Fruit fly (Drosophila melanogaster) whole organism, embryonic: ENCODE results near the gene Rbbp5.

Source experiments
- Awh ChIP-seq: fragments of 200-800 bp; sonication (Bioruptor generic); IDR thresholded peaks from 2 replicates; pipeline ENCODE4, ENCODE4 v1.3.6; 2022; ENCODE audit warnings: missing biosample characterization, missing genetic modification characterization
- Bgb ChIP-seq: fragments of 200-800 bp; sonication (Bioruptor generic); IDR thresholded peaks from 2 replicates; pipeline ENCODE4 v1.3.6; 2022; ENCODE audit warnings: missing biosample characterization, missing genetic modification characterization; ENCODE audit not compliant: partially characterized antibody
- Bteb2 ChIP-seq: fragments of 200-800 bp; sonication (Bioruptor generic); optimal IDR thresholded peaks from 2 replicates; lab custom pipeline; 2016; ENCODE audit warnings: missing biosample characterization, missing genetic modification characterization
- CG10267 ChIP-seq: fragments of 200-800 bp; sonication (Bioruptor generic); optimal IDR thresholded peaks from 2 replicates; lab custom pipeline; 2018; ENCODE audit warnings: missing biosample characterization, mild to moderate bottlenecking, missing genetic modification characterization, moderate library complexity
- CG11398 ChIP-seq: fragments of 200-800 bp; sonication (Bioruptor generic); optimal IDR thresholded peaks from 2 replicates; lab custom pipeline; 2016; ENCODE audit warnings: missing biosample characterization, missing genetic modification characterization
- CG11696 ChIP-seq: fragments of 200-800 bp; sonication (Bioruptor generic); IDR thresholded peaks from 2 replicates; pipeline ENCODE4 v1.3.6; 2022; ENCODE audit warnings: missing biosample characterization, missing genetic modification characterization
- CG14965 ChIP-seq: fragments of 200-800 bp; sonication (Bioruptor generic); optimal IDR thresholded peaks from 2 replicates; lab custom pipeline; 2016; ENCODE audit warnings: missing biosample characterization, missing genetic modification characterization, borderline replicate concordance
- CG16813 ChIP-seq: fragments of 200-800 bp; sonication (Bioruptor generic); IDR thresholded peaks from 3 replicates; pipeline ENCODE4 v1.3.6; 2022; ENCODE audit warnings: missing biosample characterization, missing genetic modification characterization; ENCODE audit not compliant: partially characterized antibody
- CG17186 ChIP-seq: fragments of 200-800 bp; sonication (Bioruptor generic); optimal IDR thresholded peaks from 3 replicates; lab custom pipeline; 2017; ENCODE audit warnings: missing biosample characterization, missing genetic modification reagents, missing genetic modification characterization
- CG30403 ChIP-seq: fragments of 200-800 bp; sonication (Bioruptor generic); optimal IDR thresholded peaks from 3 replicates; lab custom pipeline; 2016; ENCODE audit warnings: missing biosample characterization, missing genetic modification characterization
- CG34224 ChIP-seq: fragments of 200-800 bp; sonication (Bioruptor generic); IDR thresholded peaks from 3 replicates; pipeline ENCODE4 v1.3.6; 2022; ENCODE audit warnings: missing biosample characterization, missing genetic modification characterization; ENCODE audit not compliant: partially characterized antibody
- CG3847 ChIP-seq: fragments of 200-800 bp; sonication (Bioruptor generic); IDR thresholded peaks from 2 replicates; pipeline ENCODE4 v1.3.6; 2022; ENCODE audit warnings: missing biosample characterization, missing genetic modification characterization
- CG42726 ChIP-seq: fragments of 200-800 bp; sonication (Bioruptor generic); IDR thresholded peaks from 2 replicates; pipeline ENCODE4 v1.3.6; 2022; ENCODE audit warnings: missing biosample characterization, missing genetic modification characterization; ENCODE audit not compliant: partially characterized antibody
- CG4820 ChIP-seq: fragments of 200-800 bp; sonication (Bioruptor generic); optimal IDR thresholded peaks from 3 replicates; lab custom pipeline; 2016; ENCODE audit warnings: missing biosample characterization, missing genetic modification characterization
- CG6689 ChIP-seq: fragments of 200-800 bp; sonication (Bioruptor generic); IDR thresholded peaks from 2 replicates; pipeline ENCODE4 v1.3.6; 2022; ENCODE audit warnings: missing biosample characterization, missing genetic modification characterization
- CG6791 ChIP-seq: fragments of 200-800 bp; sonication (Bioruptor generic); IDR thresholded peaks from 3 replicates; pipeline ENCODE4 v1.3.6; 2022; ENCODE audit warnings: missing biosample characterization, missing genetic modification characterization; ENCODE audit not compliant: partially characterized antibody
- CG9817 ChIP-seq: fragments of 200-800 bp; sonication (Bioruptor generic); optimal IDR thresholded peaks from 2 replicates; lab custom pipeline; 2018; ENCODE audit warnings: missing biosample characterization, mild to moderate bottlenecking, missing genetic modification characterization, moderate library complexity
- CTCF ChIP-seq: fragments of 200-800 bp; sonication (Bioruptor generic); optimal IDR thresholded peaks from 2 replicates; lab custom pipeline; 2017; ENCODE audit warnings: missing biosample characterization, mild to moderate bottlenecking, missing genetic modification characterization, moderate library complexity
- CoRest ChIP-seq: fragments of 200-800 bp; sonication (Bioruptor generic); optimal IDR thresholded peaks from 3 replicates; lab custom pipeline; 2018; ENCODE audit warnings: missing biosample characterization, mild to moderate bottlenecking, missing genetic modification characterization, moderate library complexity
- Fer3 ChIP-seq: fragments of 200-800 bp; sonication (Bioruptor generic); optimal IDR thresholded peaks from 2 replicates; lab custom pipeline; 2018; ENCODE audit warnings: missing biosample characterization, mild to moderate bottlenecking, missing genetic modification characterization, moderate library complexity
- Gsc ChIP-seq: fragments of 200-800 bp; sonication (Bioruptor generic); IDR thresholded peaks from 2 replicates; pipeline ENCODE4 v1.3.6; 2022; ENCODE audit warnings: missing biosample characterization, missing genetic modification characterization
- HHEX ChIP-seq: fragments of 200-800 bp; sonication (Bioruptor generic); optimal IDR thresholded peaks from 3 replicates; lab custom pipeline; 2017; ENCODE audit warnings: missing biosample characterization, mild to moderate bottlenecking, missing genetic modification characterization, missing genetic modification reagents
- HLH4C ChIP-seq: fragments of 200-800 bp; sonication (Bioruptor generic); IDR thresholded peaks from 3 replicates; pipeline ENCODE4 v1.3.6; 2022; ENCODE audit warnings: missing biosample characterization, missing genetic modification characterization; ENCODE audit not compliant: partially characterized antibody
- Hey ChIP-seq: fragments of 200-800 bp; sonication (Bioruptor generic); optimal IDR thresholded peaks from 3 replicates; lab custom pipeline; 2018; ENCODE audit warnings: missing biosample characterization, mild to moderate bottlenecking, missing genetic modification characterization
- Hr51 ChIP-seq, 2 experiments: fragments of 200-800 bp; sonication (Bioruptor generic); optimal IDR thresholded peaks; 2 replicates in 1 of 2; 3 replicates in 1 of 2; lab custom pipeline; 2016 to 2018; ENCODE audit warnings: missing biosample characterization in 2 of 2, missing genetic modification characterization in 2 of 2, mild to moderate bottlenecking in 1 of 2, moderate library complexity in 1 of 2
- MESR4 ChIP-seq: fragments of 200-800 bp; sonication (Bioruptor generic); optimal IDR thresholded peaks from 2 replicates; lab custom pipeline; 2018; ENCODE audit warnings: missing biosample characterization, mild to moderate bottlenecking, missing genetic modification characterization, moderate library complexity
- amos ChIP-seq: fragments of 200-800 bp; sonication (Bioruptor generic); IDR thresholded peaks from 2 replicates; pipeline ENCODE4 v1.3.6; 2022; ENCODE audit warnings: missing biosample characterization, missing genetic modification characterization; ENCODE audit not compliant: partially characterized antibody
- bbx ChIP-seq: fragments of 200-800 bp; sonication (Bioruptor generic); IDR thresholded peaks from 2 replicates; pipeline ENCODE4 v1.3.6; 2022; ENCODE audit warnings: missing biosample characterization, missing genetic modification characterization; ENCODE audit not compliant: partially characterized antibody
- cg ChIP-seq: fragments of 200-800 bp; sonication (Bioruptor generic); optimal IDR thresholded peaks from 3 replicates; lab custom pipeline; 2019; ENCODE audit warnings: missing biosample characterization, mild to moderate bottlenecking, missing genetic modification characterization, moderate library complexity
- chif ChIP-seq, 2 experiments: fragments of 200-800 bp; sonication (Bioruptor generic); optimal IDR thresholded peaks; 3 replicates each; lab custom pipeline; 2016; ENCODE audit warnings: missing biosample characterization in 2 of 2, missing genetic modification characterization in 2 of 2
- chinmo ChIP-seq: fragments of 200-800 bp; sonication (Bioruptor generic); IDR thresholded peaks from 4 replicates; pipeline ENCODE4 v1.3.6; 2022; ENCODE audit warnings: missing biosample characterization, missing genetic modification characterization; ENCODE audit not compliant: partially characterized antibody
- ems ChIP-seq: fragments of 200-800 bp; sonication (Bioruptor generic); optimal IDR thresholded peaks from 3 replicates; lab custom pipeline; 2016; ENCODE audit warnings: missing biosample characterization, missing genetic modification characterization
- gfzf ChIP-seq: fragments of 200-800 bp; sonication (Bioruptor generic); optimal IDR thresholded peaks from 2 replicates; lab custom pipeline; 2016; ENCODE audit warnings: missing biosample characterization, mild to moderate bottlenecking, missing genetic modification characterization, moderate library complexity
- hbn ChIP-seq: fragments of 200-800 bp; sonication (Bioruptor generic); IDR thresholded peaks from 2 replicates; pipeline ENCODE4 v1.3.6; 2022; ENCODE audit warnings: missing biosample characterization, missing genetic modification characterization; ENCODE audit not compliant: partially characterized antibody
- knrl ChIP-seq: fragments of 200-800 bp; sonication (Bioruptor generic); IDR thresholded peaks from 3 replicates; pipeline ENCODE4 v1.3.6; 2022; ENCODE audit warnings: missing biosample characterization, missing genetic modification characterization; ENCODE audit not compliant: partially characterized antibody
- mirr ChIP-seq: fragments of 200-800 bp; sonication (Bioruptor generic); optimal IDR thresholded peaks from 3 replicates; lab custom pipeline; 2018; ENCODE audit warnings: missing biosample characterization, mild to moderate bottlenecking, missing genetic modification characterization
- row ChIP-seq: fragments of 200-800 bp; sonication (Bioruptor generic); IDR thresholded peaks from 3 replicates; pipeline ENCODE4 v1.3.6; 2022; ENCODE audit warnings: missing biosample characterization, missing genetic modification characterization
- slou ChIP-seq: fragments of 200-800 bp; sonication (Bioruptor generic); optimal IDR thresholded peaks from 3 replicates; lab custom pipeline; 2016; ENCODE audit warnings: missing biosample characterization, missing genetic modification characterization
- sna ChIP-seq: fragments of 200-800 bp; sonication (Bioruptor generic); IDR thresholded peaks from 2 replicates; pipeline ENCODE4 v1.3.6; 2022; ENCODE audit warnings: missing biosample characterization, missing genetic modification characterization; ENCODE audit not compliant: partially characterized antibody
- sqz ChIP-seq: fragments of 200-800 bp; sonication (Bioruptor generic); optimal IDR thresholded peaks from 3 replicates; lab custom pipeline; 2018; ENCODE audit warnings: missing biosample characterization, mild to moderate bottlenecking, missing genetic modification characterization
- sug ChIP-seq: fragments of 200-800 bp; optimal IDR thresholded peaks from 2 replicates; lab custom pipeline; 2019; ENCODE audit warnings: missing biosample characterization, mild to moderate bottlenecking, missing genetic modification characterization, moderate library complexity
- tap ChIP-seq: fragments of 200-800 bp; optimal IDR thresholded peaks from 3 replicates; lab custom pipeline; 2019; ENCODE audit warnings: missing biosample characterization, mild to moderate bottlenecking, missing genetic modification characterization, moderate library complexity
- trem ChIP-seq: fragments of 200-800 bp; optimal IDR thresholded peaks from 3 replicates; lab custom pipeline; 2019; ENCODE audit warnings: missing biosample characterization, mild to moderate bottlenecking, missing genetic modification characterization, moderate library complexity
- unc-4 ChIP-seq: fragments of 200-800 bp; sonication (Bioruptor generic); IDR thresholded peaks from 2 replicates; pipeline ENCODE4 v1.3.6; 2022; ENCODE audit warnings: missing biosample characterization, missing genetic modification characterization; ENCODE audit not compliant: partially characterized antibody
- vnd ChIP-seq: fragments of 200-800 bp; sonication (Bioruptor generic); IDR thresholded peaks from 3 replicates; pipeline ENCODE4 v1.3.6; 2022; ENCODE audit warnings: missing biosample characterization, missing genetic modification characterization; ENCODE audit not compliant: partially characterized antibody
- wdn ChIP-seq: fragments of 200-800 bp; sonication (Bioruptor generic); IDR thresholded peaks from 2 replicates; pipeline ENCODE4 v1.3.6; 2022; ENCODE audit warnings: missing biosample characterization, missing genetic modification characterization
- zen2 ChIP-seq: fragments of 200-800 bp; sonication (Bioruptor generic); IDR thresholded peaks from 3 replicates; pipeline ENCODE4 v1.3.6; 2022; ENCODE audit warnings: missing biosample characterization, missing genetic modification characterization; ENCODE audit not compliant: partially characterized antibody

Gene Rbbp5

dm6 chr3L:20366074-20366473 lies 18.3 kb upstream of the Rbbp5 start (continued):
- TF ChIP-seq sug (tag; lab: Kevin White, UChicago): peak; percentile 75
- no peak for TF ChIP-seq trem (tag; lab: Kevin White, UChicago)
- peak; percentile 20 for TF ChIP-seq mirr (GFP tag; lab: Kevin White, UChicago)
- TF ChIP-seq Hey (tag; lab: Kevin White, UChicago): peak; percentile 64

- no peak for TF ChIP-seq tap (tag; lab: Kevin White, UChicago)
- TF ChIP-seq hbn (GFP tag; lab: Robert Waterston, UW): peak; percentile 54
- peak; percentile 21 for TF ChIP-seq CG10267 (tag; lab: Kevin White, UChicago)
- TF ChIP-seq HLH4C (GFP tag; lab: Robert Waterston, UW): peak; percentile 44; the same call in 1 of the 3 replicates
- no peak for TF ChIP-seq CG11696 (GFP tag; lab: Robert Waterston, UW)
- peak; percentile 20; the same call in 1 of the 3 replicates for TF ChIP-seq row (GFP tag; lab: Robert Waterston, UW)
- TF ChIP-seq CG17186 (GFP tag; lab: Kevin White, UChicago): peak; percentile 39
- TF ChIP-seq cg (GFP tag; lab: Kevin White, UChicago): no peak
- peak; percentile 69 for TF ChIP-seq sna (GFP tag; lab: Robert Waterston, UW)
- TF ChIP-seq vnd: peak; percentile 34; the same call in 1 of the 3 replicates
- 0 out of 4 replicates have a peak, but pooled peaks have one; percentile 45 for TF ChIP-seq chinmo
- TF ChIP-seq ems (GFP tag; lab: Kevin White, UChicago): no peak
- TF ChIP-seq Awh: no peak
- peak; percentile 65; the same call in 2 of the 3 replicates for TF ChIP-seq knrl
- no peak for TF ChIP-seq CG4820 (GFP tag; lab: Kevin White, UChicago)
- TF ChIP-seq CG3847: no peak
- peak; percentile 63 for TF ChIP-seq CTCF (GFP tag; lab: Kevin White, UChicago)
- TF ChIP-seq Hr51 (GFP tag; optimal IDR thresholded peaks at IDR 0.05; lab: Kevin White, UChicago): no peak
- no peak for TF ChIP-seq CG30403 (GFP tag; lab: Kevin White, UChicago)
- TF ChIP-seq amos (GFP tag; lab: Robert Waterston, UW): peak; percentile 69
- TF ChIP-seq HHEX (GFP tag; lab: Kevin White, UChicago): no peak
- no peak for TF ChIP-seq chif (GFP tag; optimal IDR thresholded peaks at IDR 0.05; lab: Kevin White, UChicago)
- peak; percentile 12 for TF ChIP-seq MESR4 (GFP tag; lab: Kevin White, UChicago)
- TF ChIP-seq gfzf (GFP tag; lab: Kevin White, UChicago): peak; percentile 26
- no peak for TF ChIP-seq CG14965 (GFP tag; lab: Kevin White, UChicago)
- TF ChIP-seq CG9817 (tag; lab: Kevin White, UChicago): no peak
- TF ChIP-seq Bteb2: no peak
- TF ChIP-seq CG11398 (GFP tag; lab: Kevin White, UChicago): no peak
- no peak for TF ChIP-seq Fer3 (tag; lab: Kevin White, UChicago)
- TF ChIP-seq zen2 (GFP tag; lab: Robert Waterston, UW): peak; percentile 61; the same call in 2 of the 3 replicates
- TF ChIP-seq sqz (GFP tag; lab: Kevin White, UChicago): no peak
- no peak for TF ChIP-seq wdn
- peak; percentile 69 for TF ChIP-seq CG6791 (GFP tag; lab: Robert Waterston, UW)
- TF ChIP-seq CG16813: peak; percentile 59
- TF ChIP-seq bbx (GFP tag; lab: Robert Waterston, UW): peak; percentile 68
- TF ChIP-seq CG34224 (GFP tag; lab: Robert Waterston, UW): peak; percentile 69
- TF ChIP-seq CG42726 (GFP tag; lab: Robert Waterston, UW): peak; percentile 52; the same call in 1 of the 2 replicates
- TF ChIP-seq slou (GFP tag; lab: Kevin White, UChicago): no peak
- no peak for TF ChIP-seq CoRest (tag; lab: Kevin White, UChicago)
- TF ChIP-seq Bgb: peak; percentile 72
- TF ChIP-seq Gsc (GFP tag; lab: Robert Waterston, UW): no peak
- TF ChIP-seq CG6689 (GFP tag; lab: Robert Waterston, UW): no peak
- peak; percentile 72 for TF ChIP-seq unc-4 (GFP tag; lab: Robert Waterston, UW)
Observed at dm6 chr3L:20361389-20361788, 13.6 kb upstream of the Rbbp5 start, which contains the start of gene Prim2. Prim2 (minus strand) TSS chr3L:20361585.
